Worm (Caenorhabditis elegans) whole organism, midembryonic: ENCODE results near the gene R144.10.

Experiments
- T22C8.4 ChIP-seq: fragments of 200-800 bp; sonication (Bioruptor generic); IDR thresholded peaks from 2 replicates; pipeline ENCODE4 v1.3.6; 2022; ENCODE audit warnings: missing genetic modification characterization, missing compliant biosample characterization
- cog-1 ChIP-seq: sonication (generic microtip); optimal IDR thresholded peaks from 2 replicates; lab custom pipeline; 2016; ENCODE audit warnings: missing genetic modification characterization, missing compliant biosample characterization
- flt-1 ChIP-seq: fragments of 200-800 bp; sonication (Bioruptor generic); IDR thresholded peaks from 2 replicates; pipeline ENCODE4 v1.3.6; 2022; ENCODE audit warnings: missing genetic modification characterization, missing compliant biosample characterization
- klf-2 ChIP-seq: fragments of 200-800 bp; sonication (Bioruptor generic); conservative IDR thresholded peaks from 2 replicates; pipeline ENCODE4 v1.3.6; 2022; ENCODE audit warnings: missing genetic modification reagents, missing genetic modification characterization, missing compliant biosample characterization
- med-1 ChIP-seq: sonication (generic microtip); optimal IDR thresholded peaks from 2 replicates; lab custom pipeline; 2017; ENCODE audit warnings: missing genetic modification characterization, mild to moderate bottlenecking, missing compliant biosample characterization, antibody characterized with exemption, missing genetic modification reagents; ENCODE audit not compliant: insufficient read depth
- ref-1 ChIP-seq: fragments of 200-800 bp; sonication (Bioruptor generic); conservative IDR thresholded peaks from 2 replicates; pipeline ENCODE4 v1.3.6; 2022; ENCODE audit warnings: missing genetic modification reagents, missing genetic modification characterization, missing compliant biosample characterization
- tab-1 ChIP-seq: fragments of 200-800 bp; sonication (Bioruptor generic); IDR thresholded peaks from 2 replicates; pipeline ENCODE4 v1.3.6; 2022; ENCODE audit warnings: missing genetic modification characterization, missing compliant biosample characterization
- ztf-23 ChIP-seq: fragments of 200-800 bp; sonication (Bioruptor generic); IDR thresholded peaks from 2 replicates; pipeline ENCODE4 v1.3.6; 2022; ENCODE audit warnings: missing genetic modification reagents, missing genetic modification characterization, missing compliant biosample characterization
- ztf-29 ChIP-seq: fragments of 200-800 bp; sonication (Bioruptor generic); IDR thresholded peaks from 2 replicates; pipeline ENCODE4 v1.3.6; 2022; ENCODE audit warnings: missing genetic modification reagents, missing genetic modification characterization, missing compliant biosample characterization

The R144.10 gene

ce11 chrIII:4961281-4961680 lies 40.9 kb downstream of the R144.10 start:
- TF ChIP-seq cog-1 (tag; lab: Kevin White, UChicago) (no peak), med-1 (no peak), ref-1 (GFP tag; lab: Robert Waterston, UW) (no peak), T22C8.4 (no peak), flt-1 (no peak), ztf-23 (GFP tag; lab: Robert Waterston, UW) (no peak), tab-1 (GFP tag; lab: Robert Waterston, UW) (no peak), ztf-29 (no peak), klf-2 (GFP tag; lab: Robert Waterston, UW) (no peak)

ce11 chrIII:4960204-4960603 lies 41.9 kb downstream of the R144.10 start, which contains the start of gene C27F2.4:
Gene C27F2.4 (minus strand): TSS chrIII:4960304.
- no peak for TF ChIP-seq flt-1
- no peak for TF ChIP-seq klf-2 (GFP tag; lab: Robert Waterston, UW)
- no peak for TF ChIP-seq med-1

ce11 chrIII:4956566-4956965 lies 45.6 kb downstream of the R144.10 start, which contains the start of gene C26E6.1:
Gene C26E6.1 (plus strand): TSS chrIII:4956866.
- TF ChIP-seq med-1 (no peak), tab-1 (GFP tag; lab: Robert Waterston, UW) (no peak), T22C8.4 (no peak), flt-1 (no peak), ztf-29 (no peak), ztf-23 (GFP tag; lab: Robert Waterston, UW) (no peak), klf-2 (GFP tag; lab: Robert Waterston, UW) (no peak), cog-1 (tag; lab: Kevin White, UChicago) (no peak), ref-1 (GFP tag; lab: Robert Waterston, UW) (no peak)

ce11 chrIII:4952970-4953369 lies 49.2 kb downstream of the R144.10 start:
- TF ChIP-seq flt-1 (no peak), tab-1 (GFP tag; lab: Robert Waterston, UW) (no peak), klf-2 (GFP tag; lab: Robert Waterston, UW) (no peak), T22C8.4 (no peak), ref-1 (GFP tag; lab: Robert Waterston, UW) (no peak), med-1 (no peak), cog-1 (tag; lab: Kevin White, UChicago) (no peak), ztf-23 (GFP tag; lab: Robert Waterston, UW) (no peak), ztf-29 (no peak)

ce11 chrIII:4951824-4952223 lies 50.3 kb downstream of the R144.10 start, which contains the start of gene flh-2:
Gene flh-2 (plus strand): TSS chrIII:4952124.
- TF ChIP-seq tab-1 (GFP tag; lab: Robert Waterston, UW) (no peak), flt-1 (no peak), klf-2 (GFP tag; lab: Robert Waterston, UW) (no peak), cog-1 (tag; lab: Kevin White, UChicago) (no peak), ztf-23 (GFP tag; lab: Robert Waterston, UW) (no peak), ref-1 (GFP tag; lab: Robert Waterston, UW) (no peak), T22C8.4 (no peak), ztf-29 (no peak), med-1 (no peak)
